Fruit fly (Drosophila melanogaster): ENCODE results near the gene CG42819.

The CG42819 gene

dm6 chr2L:8425962-8426759, 37.0 kb upstream of the CG42819 start:
- TF ChIP-seq CG10348 (GFP tag; IDR thresholded peaks at IDR 0.05) (no peak), CG8301 (tag; optimal IDR thresholded peaks at IDR 0.05) (no peak), CG17806 (tag; optimal IDR thresholded peaks at IDR 0.05) (no peak), fd96Ca (GFP tag; IDR thresholded peaks at IDR 0.05) (no peak), CG14655 (GFP tag; optimal IDR thresholded peaks at IDR 0.05) (no peak), CG4496 (GFP tag; IDR thresholded peaks at IDR 0.05) (no peak), CG15710 (tag; optimal IDR thresholded peaks at IDR 0.05) (no peak), CG12605 (GFP tag; IDR thresholded peaks at IDR 0.05) (no peak), D1 (tag; optimal IDR thresholded peaks at IDR 0.05) (no peak), CG8159 (tag; optimal IDR thresholded peaks at IDR 0.05) (no peak), Pif1B (GFP tag; optimal IDR thresholded peaks at IDR 0.05) (no peak), CG32121 (GFP tag; IDR thresholded peaks at IDR 0.05) (no peak), CG13204 (GFP tag; optimal IDR thresholded peaks at IDR 0.05) (no peak), CG34367 (tag; optimal IDR thresholded peaks at IDR 0.05) (no peak), gl (tag; optimal IDR thresholded peaks at IDR 0.05) (no peak), Pif1A (GFP tag; optimal IDR thresholded peaks at IDR 0.05) (no peak)

dm6 chr2L:8425212-8425611, 36.1 kb upstream of the CG42819 start:
- TF ChIP-seq gl (tag; optimal IDR thresholded peaks at IDR 0.05) (no peak), EcR (GFP tag; optimal IDR thresholded peaks at IDR 0.05) (peak; percentile 72), D1 (tag; optimal IDR thresholded peaks at IDR 0.05) (no peak)

dm6 chr2L:8424662-8425208, 35.6 kb upstream of the CG42819 start:
- TF ChIP-seq D1 (tag; optimal IDR thresholded peaks at IDR 0.05): no peak
- TF ChIP-seq CG8301 (tag; optimal IDR thresholded peaks at IDR 0.05): no peak
- TF ChIP-seq fd96Ca (GFP tag; IDR thresholded peaks at IDR 0.05): no peak
- TF ChIP-seq CG14655 (GFP tag; optimal IDR thresholded peaks at IDR 0.05): no peak
- no peak for TF ChIP-seq Ets98B (GFP tag; IDR thresholded peaks at IDR 0.05)
- no peak for TF ChIP-seq EcR (GFP tag; optimal IDR thresholded peaks at IDR 0.05)
- no peak for TF ChIP-seq CG10348 (GFP tag; IDR thresholded peaks at IDR 0.05)
- TF ChIP-seq CG32121 (GFP tag; IDR thresholded peaks at IDR 0.05): no peak
- TF ChIP-seq CG9948 (tag; optimal IDR thresholded peaks at IDR 0.05): no peak
- no peak for TF ChIP-seq CG4496 (GFP tag; IDR thresholded peaks at IDR 0.05)
- TF ChIP-seq CG15710 (tag; optimal IDR thresholded peaks at IDR 0.05): no peak

- TF ChIP-seq Pif1B (GFP tag; optimal IDR thresholded peaks at IDR 0.05) (no peak), CG8301 (tag; optimal IDR thresholded peaks at IDR 0.05) (no peak), D1 (tag; optimal IDR thresholded peaks at IDR 0.05) (no peak), CG17806 (tag; optimal IDR thresholded peaks at IDR 0.05) (no peak), CG13204 (GFP tag; optimal IDR thresholded peaks at IDR 0.05) (peak; percentile 37), CG15710 (tag; optimal IDR thresholded peaks at IDR 0.05) (no peak), gl (tag; optimal IDR thresholded peaks at IDR 0.05) (peak; percentile 42), EcR (GFP tag; optimal IDR thresholded peaks at IDR 0.05) (peak; percentile 78), Pif1A (GFP tag; optimal IDR thresholded peaks at IDR 0.05) (no peak), CG34367 (tag; optimal IDR thresholded peaks at IDR 0.05) (no peak)
Observed at dm6 chr2L:8424090-8424470, 34.9 kb upstream of the CG42819 start.

- TF ChIP-seq Pif1B (GFP tag; optimal IDR thresholded peaks at IDR 0.05) (peak; percentile 24), Snoo (tag; optimal IDR thresholded peaks at IDR 0.05) (no peak), CG13204 (GFP tag; optimal IDR thresholded peaks at IDR 0.05) (no peak), Ets98B (GFP tag; IDR thresholded peaks at IDR 0.05) (no peak), fd96Ca (GFP tag; IDR thresholded peaks at IDR 0.05) (no peak), gl (tag; optimal IDR thresholded peaks at IDR 0.05) (no peak), D1 (tag; optimal IDR thresholded peaks at IDR 0.05) (no peak), CG4496 (GFP tag; IDR thresholded peaks at IDR 0.05) (no peak), Pif1A (GFP tag; optimal IDR thresholded peaks at IDR 0.05) (peak; percentile 16), CG14655 (GFP tag; optimal IDR thresholded peaks at IDR 0.05) (no peak), CG8301 (tag; optimal IDR thresholded peaks at IDR 0.05) (no peak), CG9948 (tag; optimal IDR thresholded peaks at IDR 0.05) (no peak), CG15710 (tag; optimal IDR thresholded peaks at IDR 0.05) (peak; percentile 4), CG32121 (GFP tag; IDR thresholded peaks at IDR 0.05) (no peak), CG8159 (tag; optimal IDR thresholded peaks at IDR 0.05) (peak; percentile 30), rn (GFP tag; IDR thresholded peaks at IDR 0.05) (no peak)
Observed at dm6 chr2L:8423460-8424089, 34.4 kb upstream of the CG42819 start.

- TF ChIP-seq EcR (GFP tag; optimal IDR thresholded peaks at IDR 0.05): no peak
- TF ChIP-seq CG12605 (GFP tag; IDR thresholded peaks at IDR 0.05): no peak
- TF ChIP-seq CG32121 (GFP tag; IDR thresholded peaks at IDR 0.05): no peak
- no peak for TF ChIP-seq Pif1A (GFP tag; optimal IDR thresholded peaks at IDR 0.05)
- TF ChIP-seq CG13204 (GFP tag; optimal IDR thresholded peaks at IDR 0.05): no peak
- TF ChIP-seq Pif1B (GFP tag; optimal IDR thresholded peaks at IDR 0.05): no peak
- no peak for TF ChIP-seq CG14655 (GFP tag; optimal IDR thresholded peaks at IDR 0.05)
Observed at dm6 chr2L:8423047-8423446, 33.9 kb upstream of the CG42819 start.
